Worm (Caenorhabditis elegans) whole organism, mixed stage, embryonic: ENCODE measurements around the gene T05C3.6.

ENCODE experiments used
- ceh-83 ChIP-seq: fragments of 200-800 bp; sonication (Bioruptor generic); optimal IDR thresholded peaks from 2 replicates; lab custom pipeline; 2018; ENCODE audit warnings: mild to moderate bottlenecking, missing genetic modification characterization, missing compliant biosample characterization
- elt-1 ChIP-seq: sonication (generic microtip); optimal IDR thresholded peaks from 2 replicates; lab custom pipeline; 2017; ENCODE audit warnings: missing genetic modification characterization, mild to moderate bottlenecking, missing compliant biosample characterization, antibody characterized with exemption, moderate library complexity, borderline replicate concordance; ENCODE audit not compliant: insufficient read depth
- zip-8 ChIP-seq: fragments of 150-350 bp; optimal IDR thresholded peaks from 2 replicates; lab custom pipeline; 2014; ENCODE audit warnings: missing biosample characterization, missing genetic modification characterization

ce11 chrV:5482315-5482714 lies 7.9 kb upstream of the T05C3.6 start, which contains the start of gene srg-66:
- TF ChIP-seq ceh-83 (GFP tag; lab: Kevin White, UChicago) = no peak
- no peak for TF ChIP-seq elt-1
- no peak for TF ChIP-seq zip-8
